Fruit fly (Drosophila melanogaster): ENCODE results near the gene CG10031.

dm6 chr2L:3699895-3700294 lies 1.0 kb upstream of the CG10031 start, which contains the start of gene CG42465:
- no peak for TF ChIP-seq CG8478 (optimal IDR thresholded peaks at IDR 0.05)
- TF ChIP-seq CTCF (optimal IDR thresholded peaks at IDR 0.05): no peak

Measured in S2 (cell line).